Worm (Caenorhabditis elegans): ENCODE data around the gene C18E9.9.

DNA sequence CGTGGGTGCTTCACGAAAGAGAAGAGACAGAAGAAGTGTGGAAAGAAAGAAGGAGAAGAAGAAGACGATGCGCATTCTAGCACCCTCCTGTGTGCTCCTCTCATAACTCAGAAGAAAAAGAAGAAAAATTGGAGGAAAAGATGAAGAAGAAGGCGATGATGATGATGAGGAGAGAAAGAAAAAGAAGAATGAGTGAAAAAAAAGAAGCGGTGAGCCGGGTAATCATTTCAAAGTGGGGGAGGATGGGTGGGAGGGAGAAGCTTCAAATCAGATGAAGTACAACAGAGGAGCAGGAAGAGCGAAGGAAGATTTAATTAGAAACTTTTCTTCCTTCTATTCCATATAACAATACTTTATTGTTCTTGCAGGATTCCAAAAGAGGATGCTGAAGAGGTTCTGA lies 21.4 kb upstream of the C18E9.9 start:
- TF ChIP-seq ceh-39 (tag; optimal IDR thresholded peaks at IDR 0.05) (no peak), mep-1 (tag; optimal IDR thresholded peaks at IDR 0.05) (no peak), sem-2 (GFP tag; optimal IDR thresholded peaks at IDR 0.05) (no peak), ztf-11 (tag; optimal IDR thresholded peaks at IDR 0.05) (no peak), nhr-237 (tag; optimal IDR thresholded peaks at IDR 0.05) (no peak), pha-4 (tag; optimal IDR thresholded peaks at IDR 0.05) (no peak), nhr-76 (tag; optimal IDR thresholded peaks at IDR 0.05) (no peak), snpc-4 (tag; optimal IDR thresholded peaks at IDR 0.05) (no peak), lsy-2 (tag; optimal IDR thresholded peaks at IDR 0.05) (no peak), sptf-1 (tag; optimal IDR thresholded peaks at IDR 0.05) (no peak), zip-8 (tag; optimal IDR thresholded peaks at IDR 0.05) (no peak), elt-1 (tag; optimal IDR thresholded peaks at IDR 0.05; ENCODE audit: borderline replicate concordance, insufficient read depth) (no peak), ham-2 (GFP tag; optimal IDR thresholded peaks at IDR 0.05) (no peak), nhr-12 (tag; optimal IDR thresholded peaks at IDR 0.05) (no peak)
